Fruit fly (Drosophila melanogaster) S2 (cell line): ENCODE measurements around the gene LManV.

Source experiments
- CG8478 ChIP-seq: fragments of >200 bp; optimal IDR thresholded peaks from 2 replicates; lab custom pipeline; 2018
- CTCF ChIP-seq, 2 experiments: fragments of >200 bp; optimal IDR thresholded peaks; 2 replicates each; lab custom pipeline; 2018

DNA sequence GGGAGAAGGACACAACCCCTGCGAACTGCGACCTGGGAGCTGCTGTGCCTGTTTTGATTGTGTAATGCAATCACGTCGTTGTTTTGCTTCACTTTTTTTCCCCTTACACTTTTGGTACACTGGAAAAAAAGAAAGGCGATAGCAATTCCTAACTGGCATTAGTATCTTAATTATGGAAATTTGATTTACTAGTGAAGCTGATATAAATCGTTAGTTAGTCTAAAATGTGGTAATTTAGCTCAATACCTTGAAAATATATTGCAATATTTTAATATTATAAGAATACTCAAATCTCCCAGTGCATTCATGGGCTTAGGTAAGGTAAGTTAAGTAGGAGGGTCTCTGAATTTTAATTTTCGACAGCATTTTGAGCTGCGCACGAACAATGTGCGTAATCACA, 11.5 kb upstream of the LManV start:
- no peak for TF ChIP-seq CTCF (optimal IDR thresholded peaks at IDR 0.05; lab: Kevin White, UChicago)
- no peak for TF ChIP-seq CG8478
